Fruit fly (Drosophila melanogaster): ENCODE measurements around the gene CG34174.

The CG34174 gene

DNA sequence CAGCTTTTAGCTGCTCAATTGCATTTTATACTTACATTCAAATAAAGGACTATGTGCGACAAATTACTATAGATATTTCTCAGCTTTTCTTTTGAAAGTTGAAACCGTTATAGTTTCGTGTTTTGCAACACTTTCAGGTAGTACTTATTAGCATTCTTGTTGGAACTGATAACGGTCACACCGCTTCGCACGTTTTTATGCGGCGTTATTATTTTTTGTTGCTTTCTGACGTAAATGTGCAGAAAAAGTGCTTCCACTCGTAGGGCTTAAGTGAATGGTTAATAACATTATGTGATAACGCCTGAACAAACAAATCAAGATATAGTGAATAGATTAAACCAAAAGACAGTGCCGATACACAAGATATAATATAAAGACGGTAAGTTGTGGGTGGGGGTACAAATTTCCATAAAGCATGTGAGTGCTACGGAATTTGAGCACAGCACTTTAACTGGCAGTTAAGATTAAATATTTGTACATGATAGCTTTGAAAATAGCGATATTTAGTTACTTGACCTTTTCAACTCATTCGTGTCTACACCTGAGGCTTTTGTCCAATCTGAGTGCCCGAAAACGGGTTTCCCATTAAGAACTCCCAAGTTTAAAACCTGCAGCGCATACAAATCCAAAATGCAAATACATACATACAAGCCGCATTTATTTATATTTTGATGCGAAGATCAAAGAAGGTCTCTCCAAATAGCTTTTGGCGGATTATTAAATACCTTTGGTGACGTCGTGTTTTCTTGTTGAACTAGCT lies 6.7 kb downstream of the CG34174 start, which contains the start of gene papi (continued):
- TF ChIP-seq CG12744 (GFP tag; optimal IDR thresholded peaks at IDR 0.05) (no peak), chinmo (GFP tag; IDR thresholded peaks at IDR 0.05; ENCODE audit: partially characterized antibody) (0 out of 4 replicates have a peak, but pooled peaks have one; percentile 58), Usf (GFP tag; optimal IDR thresholded peaks at IDR 0.05) (no peak), eve (GFP tag; optimal IDR thresholded peaks at IDR 0.05) (no peak), CG18764 (GFP tag; optimal IDR thresholded peaks at IDR 0.05) (no peak), CG13287 (GFP tag; IDR thresholded peaks at IDR 0.05; ENCODE audit: partially characterized antibody) (0 out of 2 replicates have a peak, but pooled peaks have one; percentile 15), stwl (tag; optimal IDR thresholded peaks at IDR 0.05) (peak; percentile 46), CG15514 (GFP tag; optimal IDR thresholded peaks at IDR 0.05) (peak; percentile 5), tio (GFP tag; optimal IDR thresholded peaks at IDR 0.05) (no peak), sens (GFP tag) (no peak), CG8924 (tag; optimal IDR thresholded peaks at IDR 0.05) (peak; percentile 48), pzg (GFP tag; optimal IDR thresholded peaks at IDR 0.05) (peak; percentile 67), CG6854 (GFP tag; optimal IDR thresholded peaks at IDR 0.05) (peak; percentile 16), CG13424 (tag; optimal IDR thresholded peaks at IDR 0.05) (no peak), CG10267 (tag; optimal IDR thresholded peaks at IDR 0.05) (peak; percentile 91), D19B (GFP tag; optimal IDR thresholded peaks at IDR 0.05) (no peak), pros (GFP tag; optimal IDR thresholded peaks at IDR 0.05) (no peak), Poxn (GFP tag; IDR thresholded peaks at IDR 0.05) (no peak), Hr51 (GFP tag; optimal IDR thresholded peaks at IDR 0.05) (no peak), CG13894 (tag; optimal IDR thresholded peaks at IDR 0.05) (peak; percentile 21), gfzf (GFP tag; optimal IDR thresholded peaks at IDR 0.05) (peak; percentile 82), ash1 (GFP tag; optimal IDR thresholded peaks at IDR 0.05) (no peak), CG2199 (GFP tag; IDR thresholded peaks at IDR 0.05) (no peak), sna (GFP tag; IDR thresholded peaks at IDR 0.05; ENCODE audit: partially characterized antibody) (no peak), HmgZ (tag; optimal IDR thresholded peaks at IDR 0.05) (peak; percentile 52), fru (optimal IDR thresholded peaks at IDR 0.05) (no peak), cg (GFP tag; optimal IDR thresholded peaks at IDR 0.05) (peak; percentile 13), nerfin-1 (tag; optimal IDR thresholded peaks at IDR 0.05) (peak; percentile 90), CG17359 (tag; optimal IDR thresholded peaks at IDR 0.05) (no peak), grau (tag; optimal IDR thresholded peaks at IDR 0.05) (peak; percentile 3), CG4854 (GFP tag; optimal IDR thresholded peaks at IDR 0.05) (no peak), Blimp-1 (GFP tag; optimal IDR thresholded peaks at IDR 0.05) (no peak), CG16815 (GFP tag; optimal IDR thresholded peaks at IDR 0.05) (no peak), CG8290 (GFP tag; optimal IDR thresholded peaks at IDR 0.05) (no peak), CG8290 (tag; optimal IDR thresholded peaks at IDR 0.05) (peak in 1 of 2 experiments; percentile 34), CG34422 (GFP tag; IDR thresholded peaks at IDR 0.05) (peak; percentile 61; the same call in 2 of the 3 replicates), CG18599 (GFP tag; optimal IDR thresholded peaks at IDR 0.05) (no peak), ato (GFP tag; IDR thresholded peaks at IDR 0.05; ENCODE audit: partially characterized antibody) (no peak), HHEX (GFP tag; optimal IDR thresholded peaks at IDR 0.05) (no peak), CG6791 (GFP tag; IDR thresholded peaks at IDR 0.05; ENCODE audit: partially characterized antibody) (0 out of 3 replicates have a peak, but pooled peaks have one; percentile 21), zfh2 (GFP tag; optimal IDR thresholded peaks at IDR 0.05) (no peak), lbe (GFP tag; optimal IDR thresholded peaks at IDR 0.05) (peak; percentile 31), ken (GFP tag; IDR thresholded peaks at IDR 0.05) (no peak), wor (GFP tag; IDR thresholded peaks at IDR 0.05) (no peak), abd-A (tag; optimal IDR thresholded peaks at IDR 0.05) (peak; percentile 43), gem (tag; optimal IDR thresholded peaks at IDR 0.05) (no peak), jumu (GFP tag; optimal IDR thresholded peaks at IDR 0.05) (no peak), CG2120 (GFP tag; optimal IDR thresholded peaks at IDR 0.05) (peak; percentile 38)

Measured in whole organism, embryonic.